Worm (Caenorhabditis elegans) whole organism, L2 larva: ENCODE measurements around the gene C03B1.7.

Source experiments
- snpc-4 ChIP-seq: fragments of 150-350 bp; optimal IDR thresholded peaks from 2 replicates; lab custom pipeline; 2014; ENCODE audit warnings: missing biosample characterization, missing genetic modification characterization
- unc-62 ChIP-seq: fragments of 150-350 bp; optimal IDR thresholded peaks from 2 replicates; lab custom pipeline; 2014; ENCODE audit warnings: missing biosample characterization, missing genetic modification reagents, missing genetic modification characterization
- ztf-11 ChIP-seq: sonication (generic microtip); optimal IDR thresholded peaks from 2 replicates; lab custom pipeline; 2017; ENCODE audit warnings: missing biosample characterization, missing genetic modification characterization

DNA sequence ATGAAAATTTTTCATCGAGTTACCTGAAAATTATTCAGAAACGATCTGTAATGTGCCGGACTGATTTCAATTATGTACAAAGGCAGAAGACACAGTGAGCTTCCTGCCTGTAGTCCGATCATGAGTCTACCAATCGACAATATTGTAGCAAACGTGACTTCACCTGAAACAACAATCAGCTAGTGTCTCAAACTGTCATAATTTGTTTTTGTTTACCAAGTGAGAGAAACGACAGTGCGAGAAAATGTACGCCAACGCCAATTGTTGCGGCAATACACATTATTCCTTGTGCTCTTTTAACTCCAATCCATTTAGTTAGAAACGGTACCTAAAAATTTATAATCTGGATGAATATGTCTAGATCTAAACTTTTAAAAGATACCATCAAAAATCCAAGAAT is 4.3 kb upstream of the C03B1.7 start:
- TF ChIP-seq snpc-4 (tag; lab: Kevin White, UChicago) = no peak
- TF ChIP-seq unc-62 = no peak
- no peak for TF ChIP-seq ztf-11 (tag; lab: Kevin White, UChicago)
